Worm (Caenorhabditis elegans) whole organism, young adult: ENCODE data around the gene sto-3.

Source experiments
- ama-1 ChIP-seq, 3 experiments: fragments of 150-350 bp in 1 of 3; sonication (generic microtip) in 2 of 3; optimal IDR thresholded peaks; 2 replicates each; lab custom pipeline; 2014 to 2018; ENCODE audit warnings: missing biosample characterization in 2 of 3, missing genetic modification characterization in 2 of 3, missing genetic modification reagents in 2 of 3
- nfya-1 ChIP-seq: sonication (generic microtip); optimal IDR thresholded peaks from 2 replicates; lab custom pipeline; 2017; ENCODE audit warnings: antibody characterized with exemption, missing compliant biosample characterization, missing genetic modification characterization, borderline replicate concordance; ENCODE audit not compliant: insufficient read depth
- snpc-4 ChIP-seq, 5 experiments: fragments of 150-350 bp in 1 of 5; sonication (generic microtip) in 4 of 5; optimal IDR thresholded peaks; 2 replicates each; lab custom pipeline; 2014 to 2018; ENCODE audit warnings: missing genetic modification characterization in 5 of 5, missing biosample characterization in 3 of 5, antibody characterized with exemption in 2 of 5, mild to moderate bottlenecking in 2 of 5, missing compliant biosample characterization in 2 of 5, missing genotype in 2 of 5, moderate library complexity in 2 of 5, missing genetic modification reagents in 1 of 5

DNA sequence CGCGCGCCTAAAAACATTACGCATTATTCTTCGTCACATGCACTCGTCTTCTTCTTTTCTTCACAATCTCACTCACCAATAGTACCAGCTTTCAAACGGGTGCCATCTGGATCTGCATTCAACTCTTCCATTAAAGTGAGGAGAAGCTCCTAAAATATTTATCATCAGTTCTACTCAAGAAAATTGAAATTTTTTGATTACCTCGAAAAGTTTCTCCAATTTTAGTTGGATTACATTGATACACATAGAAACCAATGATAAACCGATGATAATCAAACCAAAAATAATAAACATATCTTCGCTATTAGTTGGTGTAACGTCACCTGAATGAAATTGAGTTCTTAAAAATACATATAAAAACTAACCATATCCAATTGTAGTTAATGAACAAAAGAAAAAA, 2.7 kb upstream of the sto-3 start:
- TF ChIP-seq nfya-1 (no peak), snpc-4 (GFP tag; optimal IDR thresholded peaks at IDR 0.05; lab: Kevin White, UChicago) (no peak), snpc-4 (tag; optimal IDR thresholded peaks at IDR 0.05; lab: Kevin White, UChicago) (no peak), ama-1 (optimal IDR thresholded peaks at IDR 0.05; lab: Kevin White, UChicago) (no peak), ama-1 (GFP tag; optimal IDR thresholded peaks at IDR 0.05; lab: Kevin White, UChicago) (no peak)
